Worm (Caenorhabditis elegans): ENCODE results near the gene col-139.

DNA sequence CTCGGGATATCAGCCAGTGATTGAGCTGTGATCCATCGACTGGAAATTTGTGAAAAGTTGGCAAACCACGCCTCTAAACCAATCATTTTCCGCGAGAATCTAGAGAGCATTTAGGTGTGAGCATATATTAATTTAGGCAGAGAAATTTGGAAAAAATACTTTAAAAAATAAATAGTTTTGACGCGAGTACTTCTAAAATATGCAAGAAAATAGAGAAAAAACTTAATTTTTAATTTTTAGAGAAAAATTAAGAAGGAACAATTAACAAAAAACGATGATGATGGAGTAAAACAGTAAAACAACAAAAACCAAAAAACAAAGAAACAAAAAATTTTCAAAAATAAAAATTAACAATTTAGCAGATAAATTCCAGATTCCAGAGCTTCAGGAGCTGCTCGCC is 46.9 kb downstream of the col-139 start, which contains the start of gene txt-6:
- TF ChIP-seq pes-1 (GFP tag; IDR thresholded peaks at IDR 0.05) (no peak), ama-1 (optimal IDR thresholded peaks at IDR 0.05) (no peak), aly-1 (tag; optimal IDR thresholded peaks at IDR 0.05) (no peak), tbx-37 (GFP tag; conservative IDR thresholded peaks at IDR 0.05) (no peak), sea-1 (GFP tag; conservative IDR thresholded peaks at IDR 0.05) (no peak), hmg-4 (GFP tag; optimal IDR thresholded peaks at IDR 0.05) (no peak), B0310.2 (tag; optimal IDR thresholded peaks at IDR 0.05) (no peak), ceh-13 (GFP tag; optimal IDR thresholded peaks at IDR 0.05) (no peak), ets-7 (tag; optimal IDR thresholded peaks at IDR 0.05) (no peak)

All from whole organism, early embryonic.